Worm (Caenorhabditis elegans) whole organism, L4/young adult: ENCODE measurements around the gene Y9C9A.13.

Experiments
- W03F9.2 ChIP-seq: fragments of 150-350 bp; optimal IDR thresholded peaks from 2 replicates; lab custom pipeline; 2014; ENCODE audit warnings: missing biosample characterization, missing genetic modification characterization
- dao-5 ChIP-seq: sonication (generic microtip); optimal IDR thresholded peaks from 2 replicates; lab custom pipeline; 2016; ENCODE audit warnings: missing genotype, missing genetic modification characterization, moderate library complexity, missing compliant biosample characterization

Y9C9A.13 gene

DNA sequence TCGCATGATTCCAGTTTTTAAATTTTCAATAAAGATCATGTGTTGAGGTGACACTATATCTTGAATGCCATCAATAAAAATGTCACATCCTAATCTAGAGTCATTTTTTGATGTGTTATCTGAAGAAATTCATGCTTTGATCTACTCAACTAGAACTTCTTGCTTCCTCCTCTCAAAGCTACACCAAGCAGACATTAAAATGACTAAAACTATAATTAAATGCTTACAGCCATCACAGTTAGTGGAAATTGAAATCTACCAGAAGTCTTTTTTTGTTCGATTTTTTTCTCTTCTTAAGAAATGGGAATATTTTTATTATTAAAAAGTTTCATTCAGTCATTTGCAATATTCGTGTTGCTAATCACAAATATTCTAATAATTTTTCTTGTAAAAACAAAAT lies 51.5 kb downstream of the Y9C9A.13 start, which contains the start of gene str-158:
Gene str-158, plus strand, starts transcription at position 301 of the 400 bp plus-strand sequence.
- TF ChIP-seq dao-5 (tag; lab: Kevin White, UChicago) (no peak), W03F9.2 (tag; lab: Kevin White, UChicago) (no peak)
